Worm (Caenorhabditis elegans): ENCODE data around the gene acr-16.
"Not testable (repeated sequence)": the region's sequence is repeated elsewhere in the genome, so short reads cannot be mapped to it uniquely, and the experiment has no call there.

Gene acr-16

DNA sequence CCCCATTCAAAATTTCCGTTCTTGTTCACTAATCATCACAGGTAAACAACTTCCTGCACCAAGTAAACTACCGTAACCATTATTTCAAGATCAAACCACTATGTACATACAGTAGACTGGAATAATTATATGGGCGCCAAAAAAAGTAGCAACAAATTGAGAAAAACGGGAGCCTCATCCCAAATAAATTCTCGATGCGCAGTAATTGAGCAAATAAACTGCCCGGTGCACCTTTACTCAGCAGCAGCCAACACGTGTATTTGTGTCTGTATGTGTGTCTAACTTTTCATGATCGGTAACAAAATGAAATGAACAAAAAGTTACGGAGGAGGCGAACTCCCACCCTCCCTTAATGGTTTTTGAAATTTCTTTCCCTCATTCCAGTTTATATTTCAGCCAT is 31.8 kb upstream of the acr-16 start, which contains the start of gene otpl-5:
Gene otpl-5 (plus strand): TSS at position 301 of the 400 bp plus-strand sequence.
- TF ChIP-seq zag-1 (tag; optimal IDR thresholded peaks at IDR 0.05), result no peak
- TF ChIP-seq hmg-11 (tag; optimal IDR thresholded peaks at IDR 0.05), result no peak
- TF ChIP-seq ztf-4 (tag; optimal IDR thresholded peaks at IDR 0.05), result no peak
- no peak for TF ChIP-seq nhr-237 (tag; optimal IDR thresholded peaks at IDR 0.05)
- no peak for TF ChIP-seq egl-5 (tag; optimal IDR thresholded peaks at IDR 0.05)
- no peak for TF ChIP-seq pha-4 (tag; optimal IDR thresholded peaks at IDR 0.05)
- TF ChIP-seq fkh-10 (GFP tag; optimal IDR thresholded peaks at IDR 0.05), result no peak
- TF ChIP-seq nhr-12 (tag; optimal IDR thresholded peaks at IDR 0.05), result no peak
- no peak for TF ChIP-seq jun-1 (tag; optimal IDR thresholded peaks at IDR 0.05)
- TF ChIP-seq mml-1 (tag; optimal IDR thresholded peaks at IDR 0.05), result no peak
- TF ChIP-seq lin-15B (tag; optimal IDR thresholded peaks at IDR 0.05), result no peak
- no peak for TF ChIP-seq ceh-9 (tag; optimal IDR thresholded peaks at IDR 0.05)
- TF ChIP-seq ceh-82 (tag; optimal IDR thresholded peaks at IDR 0.05), result no peak
- no peak for TF ChIP-seq ceh-16 (tag; optimal IDR thresholded peaks at IDR 0.05)
- no peak for TF ChIP-seq nhr-77 (tag; optimal IDR thresholded peaks at IDR 0.05)
- TF ChIP-seq nhr-67 (tag; optimal IDR thresholded peaks at IDR 0.05), result no peak
- TF ChIP-seq daf-12 (tag; optimal IDR thresholded peaks at IDR 0.05), result no peak
- no peak for TF ChIP-seq unc-39 (tag; optimal IDR thresholded peaks at IDR 0.05)
- TF ChIP-seq eor-1 (tag; optimal IDR thresholded peaks at IDR 0.05), result no peak
- TF ChIP-seq R02D3.7 (tag; optimal IDR thresholded peaks at IDR 0.05), result no peak

DNA sequence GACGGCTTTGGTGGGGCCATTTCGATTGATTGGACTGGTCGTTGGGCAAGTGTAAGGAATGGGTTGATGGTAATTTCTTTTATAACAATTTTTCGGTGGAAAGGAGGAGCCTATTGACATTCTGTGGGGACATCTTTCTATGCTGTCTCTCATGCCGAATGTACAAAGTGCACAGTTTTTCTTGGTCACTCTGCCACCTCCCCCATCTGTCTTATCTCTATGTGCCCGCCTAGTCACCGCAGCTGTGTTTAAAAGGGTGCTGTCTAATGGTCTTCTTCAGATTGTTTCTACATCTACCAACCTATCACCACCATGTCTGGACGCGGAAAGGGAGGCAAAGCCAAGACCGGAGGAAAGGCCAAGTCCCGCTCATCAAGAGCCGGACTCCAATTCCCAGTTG is 27.9 kb upstream of the acr-16 start, which contains the start of the genes his-8 and his-7:
Gene his-8 (minus strand): TSS at position 20 of the 400 bp plus-strand sequence.
Gene his-7 (plus strand): TSS at position 313 of the 400 bp plus-strand sequence.
- not testable (repeated sequence) for TF ChIP-seq elt-3, mdl-1, unc-39 (tag; optimal IDR thresholded peaks at IDR 0.05)

- no peak for TF ChIP-seq ceh-28 (tag; optimal IDR thresholded peaks at IDR 0.05)
- no peak for TF ChIP-seq ZK546.5 (tag; optimal IDR thresholded peaks at IDR 0.05)
- TF ChIP-seq nhr-25 (tag; optimal IDR thresholded peaks at IDR 0.05), result peak; percentile 75
- no peak for TF ChIP-seq hmg-11 (tag; optimal IDR thresholded peaks at IDR 0.05)
- no peak for TF ChIP-seq ceh-82 (tag; optimal IDR thresholded peaks at IDR 0.05)
- TF ChIP-seq ceh-9 (tag; optimal IDR thresholded peaks at IDR 0.05), result no peak
- peak; percentile 23 for TF ChIP-seq elt-1 (tag; optimal IDR thresholded peaks at IDR 0.05)
- TF ChIP-seq nhr-77 (tag; optimal IDR thresholded peaks at IDR 0.05), result no peak
- TF ChIP-seq nhr-23 (tag; optimal IDR thresholded peaks at IDR 0.05), result no peak
- no peak for TF ChIP-seq lin-15B (tag; optimal IDR thresholded peaks at IDR 0.05)
- no peak for TF ChIP-seq nhr-11 (tag; optimal IDR thresholded peaks at IDR 0.05)
- no peak for TF ChIP-seq elt-3 (tag; optimal IDR thresholded peaks at IDR 0.05)
- no peak for TF ChIP-seq pqm-1 (tag; optimal IDR thresholded peaks at IDR 0.05)
Observed at ce11 chrV:8533916-8534315, 27.1 kb upstream of the acr-16 start.

DNA sequence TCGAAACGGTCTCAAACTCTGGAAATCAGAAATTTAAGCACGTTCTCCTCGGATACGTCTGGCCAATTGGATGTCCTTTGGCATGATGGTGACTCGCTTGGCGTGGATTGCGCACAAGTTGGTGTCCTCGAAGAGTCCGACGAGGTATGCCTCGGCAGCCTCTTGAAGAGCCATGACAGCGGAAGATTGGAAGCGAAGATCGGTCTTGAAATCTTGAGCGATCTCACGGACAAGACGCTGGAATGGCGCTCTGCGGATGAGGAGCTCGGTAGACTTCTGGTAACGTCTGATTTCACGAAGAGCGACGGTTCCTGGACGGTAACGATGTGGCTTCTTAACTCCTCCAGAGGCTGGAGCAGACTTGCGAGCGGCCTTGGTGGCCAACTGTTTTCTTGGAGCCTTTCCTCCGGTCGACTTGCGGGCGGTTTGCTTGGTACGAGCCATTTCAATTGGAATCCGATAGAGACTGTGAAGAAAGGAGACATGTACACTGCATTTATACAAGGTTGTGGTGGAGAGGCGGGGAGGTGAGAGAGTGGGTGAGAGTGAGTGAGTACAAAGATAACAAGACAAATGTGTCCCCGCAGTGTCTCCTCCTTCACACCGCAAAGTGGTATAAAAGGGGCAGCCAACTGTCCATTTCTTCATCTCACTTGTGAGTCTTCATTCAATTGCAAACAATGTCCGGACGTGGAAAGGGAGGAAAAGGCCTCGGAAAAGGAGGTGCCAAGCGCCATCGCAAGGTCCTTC is 26.3 kb upstream of the acr-16 start, which contains the start of the genes his-6 and his-5:
Gene his-6 (minus strand): TSS at position 444 of the 750 bp plus-strand sequence.
Gene his-5 (plus strand): TSS at position 681 of the 750 bp plus-strand sequence.
- TF ChIP-seq nhr-43 (tag; optimal IDR thresholded peaks at IDR 0.05; ENCODE audit: poor library complexity, severe bottlenecking) (peak; percentile 26), elt-2 (tag; optimal IDR thresholded peaks at IDR 0.05) (peak; percentile 23), nhr-25 (tag; optimal IDR thresholded peaks at IDR 0.05) (peak; percentile 50)

ce11 chrV:8536213-8536612 is 24.8 kb upstream of the acr-16 start, which contains the start of gene his-39:
Gene his-39, plus strand, starts transcription at chrV:8536513.
- TF ChIP-seq nhr-12 (tag; optimal IDR thresholded peaks at IDR 0.05), result no peak

- no peak for TF ChIP-seq fkh-10 (GFP tag; optimal IDR thresholded peaks at IDR 0.05)
Observed at ce11 chrV:8537031-8537430, 24.0 kb upstream of the acr-16 start, which contains the start of gene otpl-4. Gene otpl-4, plus strand, starts transcription at chrV:8537331.

All from whole organism, L3 larva.